Worm (Caenorhabditis elegans) whole organism, L1 larva: Measurements from ENCODE around the gene srh-116.

Source experiments
- aly-2 ChIP-seq: fragments of 150-350 bp; optimal IDR thresholded peaks from 2 replicates; lab custom pipeline; 2014; ENCODE audit warnings: missing biosample characterization, missing genetic modification characterization
- elt-3 ChIP-seq, 6 experiments: fragments of 150-350 bp in 1 of 6; sonication (generic microtip); optimal IDR thresholded peaks; 2 replicates each; lab custom pipeline; 2017 to 2018; ENCODE audit warnings: missing biosample characterization in 6 of 6, missing genetic modification characterization in 6 of 6, inconsistent platforms in 1 of 6
- nhr-12 ChIP-seq: sonication (generic microtip); optimal IDR thresholded peaks from 2 replicates; lab custom pipeline; 2017; ENCODE audit warnings: missing biosample characterization, missing genetic modification characterization
- nhr-28 ChIP-seq: fragments of 150-350 bp; optimal IDR thresholded peaks from 2 replicates; lab custom pipeline; 2014; ENCODE audit warnings: missing biosample characterization, missing genetic modification characterization
- pax-3 ChIP-seq: fragments of 200-800 bp; sonication (Bioruptor generic); optimal IDR thresholded peaks from 2 replicates; lab custom pipeline; 2018; ENCODE audit warnings: mild to moderate bottlenecking, missing genetic modification characterization, moderate library complexity, missing compliant biosample characterization
- pqm-1 ChIP-seq: sonication (generic microtip); optimal IDR thresholded peaks from 3 replicates; lab custom pipeline; 2017; ENCODE audit warnings: missing biosample characterization, missing genetic modification characterization

- no peak for TF ChIP-seq nhr-12 (tag; lab: Kevin White, UChicago)
- TF ChIP-seq nhr-28 (tag; lab: Kevin White, UChicago), result no peak
- TF ChIP-seq pax-3 (tag; lab: Kevin White, UChicago), result no peak
- TF ChIP-seq aly-2, result no peak
- TF ChIP-seq pqm-1, result no peak
- no peak for TF ChIP-seq elt-3 (tag; optimal IDR thresholded peaks at IDR 0.05; lab: Kevin White, UChicago)
Measured at ce11 chrV:17241278-17241661, 13.7 kb downstream of the srh-116 start.
